Worm (Caenorhabditis elegans) whole organism, young adult: ENCODE results near the gene H12I19.115.

Experiments
- B0035.1 ChIP-seq: sonication (generic microtip); optimal IDR thresholded peaks from 2 replicates; lab custom pipeline; 2016; ENCODE audit warnings: missing genetic modification characterization, mild to moderate bottlenecking, missing compliant biosample characterization, missing genotype, missing genetic modification reagents
- B0261.1 ChIP-seq: sonication (generic microtip); optimal IDR thresholded peaks from 2 replicates; lab custom pipeline; 2016; ENCODE audit warnings: mild to moderate bottlenecking, missing genetic modification characterization, moderate library complexity, missing compliant biosample characterization
- B0336.3 ChIP-seq: fragments of 200-800 bp; sonication (Bioruptor generic); IDR thresholded peaks from 2 replicates; pipeline ENCODE4 v1.3.6; 2022; ENCODE audit warnings: missing genetic modification characterization, missing compliant biosample characterization
- D2030.7 ChIP-seq: fragments of 200-800 bp; sonication (Bioruptor generic); IDR thresholded peaks from 2 replicates; pipeline ENCODE4 v1.3.6; 2022; ENCODE audit warnings: missing genetic modification reagents, missing genetic modification characterization, missing compliant biosample characterization
- F10E7.11 ChIP-seq: sonication (generic microtip); optimal IDR thresholded peaks from 2 replicates; lab custom pipeline; 2017; ENCODE audit warnings: mild to moderate bottlenecking, missing genetic modification characterization, moderate library complexity, missing compliant biosample characterization
- F33H1.4 ChIP-seq: fragments of 200-800 bp; sonication (Bioruptor generic); IDR thresholded peaks from 2 replicates; pipeline ENCODE4 v1.3.6; 2022; ENCODE audit warnings: missing genetic modification reagents, missing genetic modification characterization, missing compliant biosample characterization
- F57C9.4 ChIP-seq: sonication (generic microtip); optimal IDR thresholded peaks from 2 replicates; lab custom pipeline; 2017; ENCODE audit warnings: mild to moderate bottlenecking, missing genetic modification characterization, missing compliant biosample characterization
- Y53F4B.3 ChIP-seq: fragments of 200-800 bp; sonication (Bioruptor generic); IDR thresholded peaks from 2 replicates; pipeline ENCODE4 v1.3.6; 2022; ENCODE audit warnings: missing genetic modification reagents, missing genetic modification characterization, missing compliant biosample characterization
- Y95B8A.8 ChIP-seq: fragments of 200-800 bp; sonication (Bioruptor generic); IDR thresholded peaks from 2 replicates; pipeline ENCODE4 v1.3.6; 2022; ENCODE audit warnings: missing genetic modification reagents, missing genetic modification characterization, missing compliant biosample characterization
- athp-1 ChIP-seq: sonication (generic microtip); optimal IDR thresholded peaks from 2 replicates; lab custom pipeline; 2017; ENCODE audit warnings: mild to moderate bottlenecking, missing genetic modification characterization, missing compliant biosample characterization
- attf-5 ChIP-seq: fragments of 200-800 bp; sonication (Bioruptor generic); optimal IDR thresholded peaks from 2 replicates; lab custom pipeline; 2018; ENCODE audit warnings: mild to moderate bottlenecking, missing genetic modification characterization, missing compliant biosample characterization
- bed-1 ChIP-seq: fragments of 200-800 bp; sonication (Bioruptor generic); IDR thresholded peaks from 2 replicates; pipeline ENCODE4 v1.3.6; 2022; ENCODE audit warnings: missing genetic modification reagents, missing genetic modification characterization, missing compliant biosample characterization
- ccch-3 ChIP-seq: fragments of 200-800 bp; sonication (Bioruptor generic); optimal IDR thresholded peaks from 2 replicates; lab custom pipeline; 2018; ENCODE audit warnings: mild to moderate bottlenecking, missing genetic modification characterization, missing compliant biosample characterization
- ceh-100 ChIP-seq: fragments of 200-800 bp; sonication (Bioruptor generic); IDR thresholded peaks from 2 replicates; pipeline ENCODE4 v1.3.6; 2022; ENCODE audit warnings: missing genetic modification reagents, missing genetic modification characterization, missing compliant biosample characterization
- ceh-27 ChIP-seq: fragments of 200-800 bp; sonication (Bioruptor generic); optimal IDR thresholded peaks from 2 replicates; lab custom pipeline; 2018; ENCODE audit warnings: mild to moderate bottlenecking, missing genetic modification characterization, moderate library complexity, missing compliant biosample characterization
- chd-7 ChIP-seq: sonication (generic microtip); optimal IDR thresholded peaks from 2 replicates; lab custom pipeline; 2016; ENCODE audit warnings: mild to moderate bottlenecking, missing genetic modification characterization, moderate library complexity, missing compliant biosample characterization
- dpff-1 ChIP-seq: sonication (generic microtip); optimal IDR thresholded peaks from 2 replicates; lab custom pipeline; 2017; ENCODE audit warnings: mild to moderate bottlenecking, missing genetic modification characterization, missing compliant biosample characterization
- dpl-1 ChIP-seq: fragments of 150-350 bp; optimal IDR thresholded peaks from 2 replicates; lab custom pipeline; 2014; ENCODE audit warnings: missing biosample characterization, missing genetic modification reagents, missing genetic modification characterization
- egl-18 ChIP-seq: fragments of 200-800 bp; sonication (Bioruptor generic); IDR thresholded peaks from 2 replicates; pipeline ENCODE4 v1.3.6; 2022; ENCODE audit warnings: missing genetic modification reagents, missing genetic modification characterization, missing compliant biosample characterization
- him-1 ChIP-seq: sonication (generic microtip); optimal IDR thresholded peaks from 2 replicates; lab custom pipeline; 2016; ENCODE audit warnings: missing genotype, missing genetic modification reagents, missing genetic modification characterization, missing compliant biosample characterization
- hlh-26 ChIP-seq: fragments of 200-800 bp; sonication (Bioruptor generic); conservative IDR thresholded peaks from 2 replicates; pipeline ENCODE4 v1.3.6; 2022; ENCODE audit warnings: missing genetic modification reagents, missing genetic modification characterization, missing compliant biosample characterization
- hrde-1 ChIP-seq: sonication (generic microtip); optimal IDR thresholded peaks from 2 replicates; lab custom pipeline; 2016; ENCODE audit warnings: missing genetic modification characterization, mild to moderate bottlenecking, missing compliant biosample characterization, moderate library complexity, missing genotype, missing genetic modification reagents, borderline replicate concordance
- let-607 ChIP-seq, 2 experiments: fragments of 200-800 bp in 1 of 2; sonication (Bioruptor generic) in 1 of 2; sonication (generic microtip) in 1 of 2; optimal IDR thresholded peaks; 2 replicates each; lab custom pipeline; 2016 to 2018; ENCODE audit warnings: mild to moderate bottlenecking in 2 of 2, missing compliant biosample characterization in 2 of 2, missing genetic modification characterization in 2 of 2, moderate library complexity in 2 of 2, missing genotype in 1 of 2
- lin-35 ChIP-seq, 3 experiments: fragments of 150-350 bp in 2 of 3; sonication (generic microtip) in 1 of 3; optimal IDR thresholded peaks; 2 replicates each; lab custom pipeline; 2014 to 2018; ENCODE audit warnings: missing biosample characterization in 3 of 3, missing genetic modification characterization in 3 of 3, missing genetic modification reagents in 3 of 3
- lsy-27 ChIP-seq: sonication (generic microtip); optimal IDR thresholded peaks from 2 replicates; lab custom pipeline; 2017; ENCODE audit warnings: missing genetic modification characterization, mild to moderate bottlenecking, missing compliant biosample characterization, antibody characterized with exemption, missing genotype, borderline replicate concordance; ENCODE audit not compliant: insufficient read depth
- madf-10 ChIP-seq: sonication (generic microtip); optimal IDR thresholded peaks from 2 replicates; lab custom pipeline; 2016; ENCODE audit warnings: mild to moderate bottlenecking, missing genetic modification characterization, missing compliant biosample characterization
- madf-8 ChIP-seq: fragments of 200-800 bp; sonication (Bioruptor generic); conservative IDR thresholded peaks from 2 replicates; pipeline ENCODE4 v1.3.6; 2022; ENCODE audit warnings: missing genetic modification reagents, missing genetic modification characterization, missing compliant biosample characterization
- mes-4 ChIP-seq: sonication (generic microtip); optimal IDR thresholded peaks from 2 replicates; lab custom pipeline; 2016; ENCODE audit warnings: missing genotype, missing genetic modification characterization, missing compliant biosample characterization
- nhr-27 ChIP-seq: fragments of 200-800 bp; sonication (Bioruptor generic); optimal IDR thresholded peaks from 2 replicates; lab custom pipeline; 2018; ENCODE audit warnings: mild to moderate bottlenecking, missing genetic modification characterization, moderate library complexity, missing compliant biosample characterization
- nhr-80 ChIP-seq: sonication (generic microtip); optimal IDR thresholded peaks from 2 replicates; lab custom pipeline; 2016; ENCODE audit warnings: missing genetic modification characterization, missing compliant biosample characterization
- rcor-1 ChIP-seq: fragments of 200-800 bp; sonication (Bioruptor generic); IDR thresholded peaks from 2 replicates; pipeline ENCODE4 v1.3.6; 2022; ENCODE audit warnings: missing genetic modification reagents, missing genetic modification characterization, missing compliant biosample characterization
- repo-1 ChIP-seq: sonication (generic microtip); optimal IDR thresholded peaks from 2 replicates; lab custom pipeline; 2017; ENCODE audit warnings: mild to moderate bottlenecking, missing genetic modification characterization, missing compliant biosample characterization
- sdz-38 ChIP-seq: sonication (generic microtip); optimal IDR thresholded peaks from 2 replicates; lab custom pipeline; 2016; ENCODE audit warnings: missing genotype, missing genetic modification characterization, missing compliant biosample characterization
- snpc-1.1 ChIP-seq: sonication (generic microtip); optimal IDR thresholded peaks from 2 replicates; lab custom pipeline; 2017; ENCODE audit warnings: missing genetic modification characterization, mild to moderate bottlenecking, missing compliant biosample characterization, antibody characterized with exemption, moderate library complexity, missing genotype, missing genetic modification reagents; ENCODE audit not compliant: insufficient read depth
- snpc-1.3 ChIP-seq: sonication (generic microtip); optimal IDR thresholded peaks from 2 replicates; lab custom pipeline; 2017; ENCODE audit warnings: missing genetic modification characterization, mild to moderate bottlenecking, missing compliant biosample characterization, antibody characterized with exemption, moderate library complexity, missing genotype, missing genetic modification reagents; ENCODE audit not compliant: insufficient read depth
- snpc-4 ChIP-seq, 5 experiments: fragments of 150-350 bp in 1 of 5; sonication (generic microtip) in 4 of 5; optimal IDR thresholded peaks; 2 replicates each; lab custom pipeline; 2014 to 2018; ENCODE audit warnings: missing genetic modification characterization in 5 of 5, missing biosample characterization in 3 of 5, antibody characterized with exemption in 2 of 5, mild to moderate bottlenecking in 2 of 5, missing compliant biosample characterization in 2 of 5, missing genotype in 2 of 5, moderate library complexity in 2 of 5, missing genetic modification reagents in 1 of 5
- somi-1 ChIP-seq: fragments of 200-800 bp; sonication (Bioruptor generic); optimal IDR thresholded peaks from 2 replicates; lab custom pipeline; 2018; ENCODE audit warnings: mild to moderate bottlenecking, missing genetic modification characterization, missing compliant biosample characterization
- sptf-2 ChIP-seq: fragments of 200-800 bp; sonication (Bioruptor generic); optimal IDR thresholded peaks from 2 replicates; lab custom pipeline; 2018; ENCODE audit warnings: mild to moderate bottlenecking, missing genetic modification characterization, missing compliant biosample characterization
- tlf-1 ChIP-seq: fragments of 200-800 bp; sonication (Bioruptor generic); optimal IDR thresholded peaks from 2 replicates; lab custom pipeline; 2018; ENCODE audit warnings: mild to moderate bottlenecking, missing genetic modification characterization, missing compliant biosample characterization
- unc-62 ChIP-seq: fragments of 150-350 bp; optimal IDR thresholded peaks from 2 replicates; lab custom pipeline; 2014; ENCODE audit warnings: missing biosample characterization, missing genetic modification reagents, missing genetic modification characterization
- zim-3 ChIP-seq: sonication (generic microtip); optimal IDR thresholded peaks from 2 replicates; lab custom pipeline; 2017; ENCODE audit warnings: mild to moderate bottlenecking, missing genetic modification characterization, moderate library complexity, missing compliant biosample characterization

Gene H12I19.115

DNA sequence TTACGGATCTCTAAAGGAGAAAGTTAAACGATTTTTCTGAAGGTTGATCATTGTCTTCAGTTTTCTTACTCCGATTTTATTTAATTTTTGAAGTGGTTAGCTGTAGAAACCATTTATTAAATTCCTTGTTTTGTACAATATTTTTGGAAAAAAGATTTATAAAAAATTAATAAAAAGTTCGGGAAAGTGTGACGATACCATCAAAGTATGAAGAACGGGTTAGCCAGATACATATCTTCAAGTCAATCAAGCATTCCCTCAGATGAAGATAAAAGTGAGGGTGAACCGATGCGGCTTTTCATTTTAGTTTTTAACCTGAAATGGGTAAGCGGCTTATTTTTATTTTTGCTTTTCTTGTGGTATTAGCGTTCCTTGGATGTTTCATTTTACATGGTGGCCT, 37.8 kb upstream of the H12I19.115 start, which contains the start of gene R05A10.6:
R05A10.6 (plus strand) TSS at position 301 of the 400 bp plus-strand sequence.
- TF ChIP-seq Y95B8A.8 (GFP tag; lab: Robert Waterston, UW) = no peak
- TF ChIP-seq hrde-1 (tag; lab: Kevin White, UChicago) = no peak
- TF ChIP-seq sptf-2 = no peak

- TF ChIP-seq sdz-38 (tag; lab: Kevin White, UChicago) (no peak), chd-7 (tag; lab: Kevin White, UChicago) (no peak), sptf-2 (no peak), hrde-1 (tag; lab: Kevin White, UChicago) (no peak), hlh-26 (GFP tag; lab: Robert Waterston, UW) (no peak), egl-18 (no peak), tlf-1 (GFP tag; lab: Kevin White, UChicago) (no peak), nhr-80 (tag; lab: Kevin White, UChicago) (no peak), snpc-1.1 (tag; lab: Kevin White, UChicago) (no peak), B0336.3 (GFP tag; lab: Robert Waterston, UW) (no peak), zim-3 (no peak), madf-8 (GFP tag; lab: Robert Waterston, UW) (no peak)
These were observed 36.5 kb upstream of the H12I19.115 start for ce11 chrIV:14164109-14164508.

DNA sequence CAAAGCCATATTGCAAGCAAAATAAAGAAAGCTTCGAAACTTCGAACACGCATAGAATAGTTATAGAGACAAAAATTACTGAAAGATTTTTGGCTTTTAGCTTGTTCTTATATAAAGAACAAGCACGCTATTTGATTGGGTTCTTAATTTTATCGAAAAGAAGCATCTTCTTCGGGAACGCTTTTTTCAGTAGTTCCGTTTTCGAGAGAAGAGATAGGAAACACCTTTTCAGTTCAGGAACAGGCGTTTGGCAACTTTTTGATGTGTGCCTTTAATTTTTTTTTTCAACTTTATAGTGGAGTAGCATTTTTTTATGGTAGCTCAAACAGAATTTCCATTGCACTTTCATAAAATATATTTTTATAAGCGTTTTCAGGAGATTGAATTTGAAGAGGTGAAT, 35.1 kb upstream of the H12I19.115 start, which contains the start of gene R05A10.7:
R05A10.7 (minus strand) TSS at position 101 of the 400 bp plus-strand sequence.
- no peak for TF ChIP-seq F10E7.11 (tag; lab: Kevin White, UChicago)
- no peak for TF ChIP-seq tlf-1 (GFP tag; lab: Kevin White, UChicago)
- no peak for TF ChIP-seq lsy-27 (tag; lab: Kevin White, UChicago)
- no peak for TF ChIP-seq B0261.1 (tag; lab: Kevin White, UChicago)
- TF ChIP-seq him-1 (tag; lab: Kevin White, UChicago) = no peak
- TF ChIP-seq snpc-4 (GFP tag; optimal IDR thresholded peaks at IDR 0.05; lab: Kevin White, UChicago) = no peak
- no peak for TF ChIP-seq snpc-4 (tag; optimal IDR thresholded peaks at IDR 0.05; lab: Kevin White, UChicago)
- no peak for TF ChIP-seq snpc-1.3 (tag; lab: Kevin White, UChicago)
- TF ChIP-seq dpff-1 = no peak
- no peak for TF ChIP-seq dpl-1 (GFP tag; lab: Kevin White, UChicago)
- no peak for TF ChIP-seq unc-62
- no peak for TF ChIP-seq F33H1.4 (GFP tag; lab: Robert Waterston, UW)
- no peak for TF ChIP-seq ceh-27 (GFP tag; lab: Kevin White, UChicago)
- no peak for TF ChIP-seq rcor-1 (GFP tag; lab: Robert Waterston, UW)
- TF ChIP-seq nhr-27 (tag; lab: Kevin White, UChicago) = no peak
- TF ChIP-seq D2030.7 = no peak
- no peak for TF ChIP-seq somi-1 (GFP tag; lab: Kevin White, UChicago)
- TF ChIP-seq ceh-100 (GFP tag; lab: Robert Waterston, UW) = no peak
- TF ChIP-seq ccch-3 (GFP tag; lab: Kevin White, UChicago) = no peak
- TF ChIP-seq Y53F4B.3 (GFP tag; lab: Robert Waterston, UW) = no peak

- no peak for TF ChIP-seq attf-5 (GFP tag; lab: Kevin White, UChicago)
- no peak for TF ChIP-seq athp-1 (tag; lab: Kevin White, UChicago)
- TF ChIP-seq repo-1 (tag; lab: Kevin White, UChicago) = no peak
- no peak for TF ChIP-seq hlh-26 (GFP tag; lab: Robert Waterston, UW)
- no peak for TF ChIP-seq bed-1 (GFP tag; lab: Robert Waterston, UW)
- TF ChIP-seq let-607 (tag; optimal IDR thresholded peaks at IDR 0.05; lab: Kevin White, UChicago) = no peak
- no peak for TF ChIP-seq sdz-38 (tag; lab: Kevin White, UChicago)
- no peak for TF ChIP-seq F57C9.4 (tag; lab: Kevin White, UChicago)
- no peak for TF ChIP-seq chd-7 (tag; lab: Kevin White, UChicago)
- no peak for TF ChIP-seq somi-1 (GFP tag; lab: Kevin White, UChicago)
- no peak for TF ChIP-seq mes-4 (tag; lab: Kevin White, UChicago)
- TF ChIP-seq lin-35 (GFP tag; optimal IDR thresholded peaks at IDR 0.05; lab: Kevin White, UChicago) = no peak
- TF ChIP-seq madf-10 (tag; lab: Kevin White, UChicago) = no peak
- no peak for TF ChIP-seq B0035.1 (tag; lab: Kevin White, UChicago)
- TF ChIP-seq F10E7.11 (tag; lab: Kevin White, UChicago) = no peak
These were observed 30.4 kb upstream of the H12I19.115 start, which contains the start of gene R05A10.8 for ce11 chrIV:14158086-14158485. TSS of gene R05A10.8 (minus strand) at chrIV:14158186.
